Fruit fly (Drosophila melanogaster): Measurements from ENCODE around the gene mRpL45.

Gene mRpL45

DNA sequence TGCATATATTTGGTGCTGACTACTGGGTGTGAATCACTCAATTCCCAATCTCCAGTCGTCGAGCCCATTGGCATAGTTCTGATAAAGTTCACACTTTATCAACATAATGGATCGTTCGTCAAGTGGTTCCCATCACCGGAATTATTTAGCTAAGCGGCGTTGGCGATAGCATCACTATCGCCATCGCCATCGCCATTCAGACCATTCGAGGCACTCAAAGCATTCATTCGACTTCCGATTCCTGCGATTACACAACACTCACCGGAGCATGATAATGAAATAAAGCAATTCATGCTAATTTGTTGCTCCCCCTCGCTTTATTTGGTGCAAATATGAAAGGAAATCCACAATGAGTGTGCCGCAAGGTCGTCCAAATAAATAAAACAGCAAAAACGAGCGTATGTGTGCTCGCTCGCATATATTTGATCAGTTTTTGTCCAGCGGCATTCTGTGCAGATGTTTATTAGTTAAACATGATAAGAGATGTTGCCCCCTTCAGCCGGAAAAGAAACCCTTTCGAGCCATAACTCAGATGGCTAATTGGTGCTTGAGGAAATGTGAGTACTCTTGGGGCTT lies 22.9 kb upstream of the mRpL45 start:
- TF ChIP-seq dsf (GFP tag; optimal IDR thresholded peaks at IDR 0.05; ENCODE audit: borderline replicate concordance) (no peak), Hnf4 (GFP tag; optimal IDR thresholded peaks at IDR 0.05) (no peak), usp (GFP tag; optimal IDR thresholded peaks at IDR 0.05) (no peak), psq (GFP tag; optimal IDR thresholded peaks at IDR 0.05) (no peak), CG9705 (GFP tag; optimal IDR thresholded peaks at IDR 0.05) (no peak), ey (GFP tag; optimal IDR thresholded peaks at IDR 0.05) (no peak), Jra (GFP tag; optimal IDR thresholded peaks at IDR 0.05) (no peak), sv (GFP tag; optimal IDR thresholded peaks at IDR 0.05) (no peak), Sp1 (GFP tag; optimal IDR thresholded peaks at IDR 0.05) (no peak), pan (optimal IDR thresholded peaks at IDR 0.05) (no peak), OdsH (GFP tag; optimal IDR thresholded peaks at IDR 0.05) (no peak), Rel (GFP tag; optimal IDR thresholded peaks at IDR 0.05) (no peak), Rel (tag; optimal IDR thresholded peaks at IDR 0.05) (no peak), Mio (GFP tag; optimal IDR thresholded peaks at IDR 0.05) (no peak), Dif (GFP tag; optimal IDR thresholded peaks at IDR 0.05; ENCODE audit: partially characterized antibody) (no peak), Hr78 (GFP tag; optimal IDR thresholded peaks at IDR 0.05) (no peak)

DNA sequence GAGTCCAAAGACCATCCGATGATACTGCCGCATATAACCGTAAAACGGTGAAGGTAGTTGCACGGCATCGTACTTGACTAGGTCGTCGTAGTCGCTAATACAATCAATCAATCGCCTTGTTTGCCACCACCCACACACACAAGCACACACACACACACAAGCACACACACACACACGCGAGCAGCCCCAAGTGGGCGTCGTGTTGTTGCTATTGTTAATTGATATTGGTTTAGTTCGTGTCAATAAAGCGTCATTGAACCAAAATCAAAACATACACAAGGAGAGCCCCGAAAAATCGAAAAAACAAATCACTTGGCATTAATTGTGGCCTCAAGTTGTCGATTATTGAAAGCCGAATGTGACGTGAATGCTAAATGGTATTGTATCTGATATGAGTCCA lies 21.8 kb upstream of the mRpL45 start:
- no peak for TF ChIP-seq brk (GFP tag; optimal IDR thresholded peaks at IDR 0.05)
- TF ChIP-seq br (GFP tag; optimal IDR thresholded peaks at IDR 0.05), result no peak
- TF ChIP-seq Hr78 (GFP tag; optimal IDR thresholded peaks at IDR 0.05), result no peak
- TF ChIP-seq N (GFP tag; optimal IDR thresholded peaks at IDR 0.05), result no peak
- peak; percentile 54 for TF ChIP-seq Dfd (GFP tag; optimal IDR thresholded peaks at IDR 0.05)

DNA sequence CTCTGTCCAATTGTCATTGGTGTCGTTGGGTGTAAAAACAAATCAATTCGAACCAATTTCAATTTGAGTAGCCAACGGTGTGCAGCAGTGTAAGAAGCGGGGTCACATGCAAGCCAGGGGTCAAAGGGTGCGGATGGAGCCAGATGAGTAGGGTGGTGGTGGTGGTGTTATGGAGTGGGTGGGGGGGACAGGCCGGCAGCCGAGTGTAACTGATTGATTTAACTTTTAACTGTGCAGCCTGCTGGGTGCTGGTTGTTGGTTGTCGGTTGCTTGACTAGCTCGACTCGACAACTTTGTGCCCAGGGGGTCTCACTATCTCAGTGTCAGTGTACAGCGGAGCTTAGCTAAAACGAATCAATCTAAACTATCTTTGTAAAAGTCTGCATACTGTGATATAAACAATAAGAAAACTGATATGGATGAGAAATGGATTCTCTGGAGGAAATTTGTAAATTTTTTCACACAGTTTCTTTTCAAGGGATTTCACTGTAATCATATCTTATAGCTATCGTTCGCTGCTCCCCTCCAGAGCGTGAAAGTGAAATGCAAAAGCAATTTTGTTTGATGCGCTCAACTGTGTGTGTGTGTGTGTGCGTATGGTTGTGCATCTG lies 20.8 kb upstream of the mRpL45 start:
- no peak for TF ChIP-seq Hnf4 (GFP tag; optimal IDR thresholded peaks at IDR 0.05)
- peak; percentile 53 for TF ChIP-seq HLH106 (tag; optimal IDR thresholded peaks at IDR 0.05)
- no peak for TF ChIP-seq fru (GFP tag; optimal IDR thresholded peaks at IDR 0.05)

DNA sequence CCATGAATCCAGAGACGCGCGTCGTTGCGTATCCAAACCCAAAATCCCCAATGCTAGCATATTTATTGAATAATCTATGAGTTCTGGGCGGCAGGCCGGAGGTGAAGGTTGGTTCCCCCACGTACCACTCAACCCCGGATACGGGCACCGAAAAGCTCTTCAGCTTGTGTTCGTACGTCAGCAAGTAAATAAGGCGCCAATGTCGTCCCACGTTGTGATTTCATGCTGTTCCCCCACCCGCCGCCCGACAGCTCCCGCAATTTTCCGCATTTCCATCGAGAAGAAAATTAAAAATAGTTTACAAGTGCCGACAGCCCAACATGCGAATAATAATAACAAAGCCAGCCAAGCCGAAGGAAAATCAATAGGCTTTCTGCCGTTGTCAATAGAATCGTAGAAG lies 19.5 kb upstream of the mRpL45 start:
- TF ChIP-seq GATAd (GFP tag; optimal IDR thresholded peaks at IDR 0.05), result no peak
- TF ChIP-seq Rel (GFP tag; optimal IDR thresholded peaks at IDR 0.05), result no peak
- TF ChIP-seq Rel (tag; optimal IDR thresholded peaks at IDR 0.05), result no peak
- no peak for TF ChIP-seq brk (GFP tag; optimal IDR thresholded peaks at IDR 0.05)

DNA sequence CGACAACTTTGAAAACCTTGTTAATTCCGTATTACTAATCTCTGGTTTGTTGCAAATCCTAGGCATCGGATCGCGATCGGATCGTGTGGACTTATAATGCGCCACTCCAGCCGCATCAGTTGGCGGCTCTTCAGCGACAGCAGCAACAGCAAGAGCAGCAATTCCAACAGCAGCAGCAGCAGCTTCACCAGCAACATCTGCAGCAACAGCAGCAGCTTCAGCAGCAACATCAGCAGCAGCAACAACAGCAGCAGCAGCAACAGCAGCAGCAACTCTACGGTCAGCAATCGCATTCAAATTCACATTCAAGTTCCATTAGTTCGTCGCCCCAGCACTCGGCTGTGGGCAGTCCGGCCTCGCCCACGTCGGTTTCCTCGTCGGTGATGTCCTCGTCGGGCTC lies 15.5 kb upstream of the mRpL45 start:
- TF ChIP-seq woc (GFP tag; optimal IDR thresholded peaks at IDR 0.05) (no peak), Dfd (GFP tag; optimal IDR thresholded peaks at IDR 0.05) (peak; percentile 90)

DNA sequence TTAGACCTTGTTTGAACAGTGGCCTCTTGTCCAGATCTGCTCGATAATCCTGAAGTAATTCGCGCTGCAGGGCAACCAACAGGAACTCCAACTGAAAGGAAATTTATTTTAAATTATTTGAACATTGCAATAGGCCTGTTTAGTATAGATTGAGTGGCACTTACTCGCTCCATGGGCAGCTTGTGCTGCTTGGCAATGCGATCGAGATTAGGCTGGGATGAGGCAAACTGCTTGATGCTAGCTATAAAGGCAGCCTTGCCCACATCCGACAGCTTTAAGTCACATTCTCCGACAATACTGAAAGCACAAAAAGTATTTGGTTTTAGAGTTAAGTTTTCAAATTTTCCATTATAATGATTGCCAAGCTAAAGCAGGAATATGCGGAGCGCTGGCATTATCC lies 9.1 kb upstream of the mRpL45 start, which contains the start of gene CG13843:
Gene CG13843, plus strand, starts transcription at position 301 of the 400 bp plus-strand sequence.
- TF ChIP-seq lola (GFP tag; optimal IDR thresholded peaks at IDR 0.05) (no peak), jim (GFP tag; optimal IDR thresholded peaks at IDR 0.05) (no peak), Abd-B (GFP tag; optimal IDR thresholded peaks at IDR 0.05) (no peak), h (GFP tag; optimal IDR thresholded peaks at IDR 0.05) (no peak), woc (GFP tag; optimal IDR thresholded peaks at IDR 0.05) (no peak), Rel (GFP tag; optimal IDR thresholded peaks at IDR 0.05) (no peak), Rel (tag; optimal IDR thresholded peaks at IDR 0.05) (no peak), Hnf4 (GFP tag; optimal IDR thresholded peaks at IDR 0.05) (no peak), dmrt93B (GFP tag; optimal IDR thresholded peaks at IDR 0.05) (no peak), Sp1 (GFP tag; optimal IDR thresholded peaks at IDR 0.05) (no peak), Hr78 (GFP tag; optimal IDR thresholded peaks at IDR 0.05) (no peak), br (GFP tag; optimal IDR thresholded peaks at IDR 0.05) (no peak), ey (GFP tag; optimal IDR thresholded peaks at IDR 0.05) (no peak), HLH106 (tag; optimal IDR thresholded peaks at IDR 0.05) (no peak), CG32264 (GFP tag; optimal IDR thresholded peaks at IDR 0.05) (no peak), Jra (GFP tag; optimal IDR thresholded peaks at IDR 0.05) (no peak), dsf (GFP tag; optimal IDR thresholded peaks at IDR 0.05; ENCODE audit: borderline replicate concordance) (no peak), dl (GFP tag; optimal IDR thresholded peaks at IDR 0.05; ENCODE audit: insufficient read depth in 1 of 2, partially characterized antibody in 2 of 2) (no peak), Mio (GFP tag; optimal IDR thresholded peaks at IDR 0.05) (no peak)

Data from whole organism, wandering third instar larva.